Worm (Caenorhabditis elegans): ENCODE measurements around the gene sut-2.
"Not testable (repeated sequence)": the region's sequence is repeated elsewhere in the genome, so short reads cannot be mapped to it uniquely, and the experiment has no call there.

sut-2 gene

ce11 chrV:4553572-4553971, 16.3 kb downstream of the sut-2 start, which contains the start of gene Y61A9LA.12:
Gene Y61A9LA.12 (plus strand): TSS chrV:4553872.
- not testable (repeated sequence) for TF ChIP-seq lsy-2 (tag; optimal IDR thresholded peaks at IDR 0.05); dve-1 (tag; optimal IDR thresholded peaks at IDR 0.05; ENCODE audit: insufficient read depth); aha-1 (tag)

- TF ChIP-seq arid-1 (GFP tag; conservative IDR thresholded peaks at IDR 0.05) (0 out of 2 replicates have a peak, but pooled peaks have one; percentile 12), hmg-1.1 (GFP tag; IDR thresholded peaks at IDR 0.05) (peak; percentile 31; the same call in 1 of the 2 replicates), dmd-9 (GFP tag; IDR thresholded peaks at IDR 0.05) (peak; percentile 44; the same call in 1 of the 2 replicates), F49E8.2 (tag; optimal IDR thresholded peaks at IDR 0.05; ENCODE audit: borderline replicate concordance) (peak; percentile 56), F37D6.2 (tag; optimal IDR thresholded peaks at IDR 0.05) (peak; percentile 0), mes-2 (tag; optimal IDR thresholded peaks at IDR 0.05; ENCODE audit: poor library complexity, severe bottlenecking) (peak; percentile 61), ceh-20 (GFP tag; IDR thresholded peaks at IDR 0.05) (peak; percentile 19; the same call in 1 of the 2 replicates), lsy-2 (tag; optimal IDR thresholded peaks at IDR 0.05) (peak in 1 of 2 experiments; percentile 36), dmd-6 (GFP tag; IDR thresholded peaks at IDR 0.05) (0 out of 2 replicates have a peak, but pooled peaks have one; percentile 19), ctbp-1 (GFP tag; IDR thresholded peaks at IDR 0.05) (0 out of 2 replicates have a peak, but pooled peaks have one; percentile 66)
These were observed 17.3 kb downstream of the sut-2 start for ce11 chrV:4552394-4553096.

ce11 chrV:4551911-4552310, 17.9 kb downstream of the sut-2 start:
- no peak for TF ChIP-seq ces-1 (GFP tag; optimal IDR thresholded peaks at IDR 0.05)
- no peak for TF ChIP-seq unc-62 (GFP tag; optimal IDR thresholded peaks at IDR 0.05 in 1 of 2)
- TF ChIP-seq unc-62 (tag; optimal IDR thresholded peaks at IDR 0.05): no peak
- TF ChIP-seq ctbp-1 (GFP tag; IDR thresholded peaks at IDR 0.05): no peak
- TF ChIP-seq daf-16 (GFP tag; optimal IDR thresholded peaks at IDR 0.05): no peak
- TF ChIP-seq daf-16 (tag; optimal IDR thresholded peaks at IDR 0.05): peak; percentile 70

- TF ChIP-seq hlh-11 (tag; optimal IDR thresholded peaks at IDR 0.05) (peak; percentile 72), ctbp-1 (GFP tag; IDR thresholded peaks at IDR 0.05) (no peak), hmg-1.1 (GFP tag; IDR thresholded peaks at IDR 0.05) (peak; percentile 35; the same call in 1 of the 2 replicates), nhr-77 (tag; optimal IDR thresholded peaks at IDR 0.05) (peak; percentile 60), dpl-1 (GFP tag; optimal IDR thresholded peaks at IDR 0.05) (peak; percentile 10), R02D3.7 (tag; optimal IDR thresholded peaks at IDR 0.05) (no peak), zfp-2 (tag; optimal IDR thresholded peaks at IDR 0.05) (no peak), nhr-48 (tag; optimal IDR thresholded peaks at IDR 0.05) (peak; percentile 48), mdl-1 (tag; optimal IDR thresholded peaks at IDR 0.05) (peak; percentile 14 to 68), dmd-6 (GFP tag; IDR thresholded peaks at IDR 0.05) (peak; percentile 45; the same call in 1 of the 2 replicates), daf-16 (GFP tag; optimal IDR thresholded peaks at IDR 0.05) (no peak), daf-16 (tag; optimal IDR thresholded peaks at IDR 0.05) (peak; percentile 44), mep-1 (tag; optimal IDR thresholded peaks at IDR 0.05) (peak; percentile 43), mes-2 (tag; optimal IDR thresholded peaks at IDR 0.05; ENCODE audit: poor library complexity, severe bottlenecking) (peak; percentile 22), hlh-30 (tag; optimal IDR thresholded peaks at IDR 0.05; ENCODE audit: insufficient read depth) (peak; percentile 46), tra-1 (GFP tag; IDR thresholded peaks at IDR 0.05) (no peak), nhr-11 (tag; optimal IDR thresholded peaks at IDR 0.05) (peak; percentile 25), rbr-2 (tag; optimal IDR thresholded peaks at IDR 0.05) (peak; percentile 25), lsy-2 (tag; optimal IDR thresholded peaks at IDR 0.05) (peak; percentile 21 to 31), nhr-28 (tag; optimal IDR thresholded peaks at IDR 0.05) (peak; percentile 83), mxl-3 (GFP tag; optimal IDR thresholded peaks at IDR 0.05) (peak; percentile 74), zag-1 (tag; optimal IDR thresholded peaks at IDR 0.05) (no peak), gei-8 (GFP tag; optimal IDR thresholded peaks at IDR 0.05) (no peak), set-16 (GFP tag; IDR thresholded peaks at IDR 0.05) (peak; percentile 37; the same call in 1 of the 2 replicates), aha-1 (tag) (peak; percentile 94), dve-1 (tag; optimal IDR thresholded peaks at IDR 0.05; ENCODE audit: insufficient read depth) (peak; percentile 31)
These were observed 19.4 kb downstream of the sut-2 start for ce11 chrV:4550459-4550858.

Measured in whole organism, L4 larva.